Fruit fly (Drosophila melanogaster) whole organism, embryonic: Measurements from ENCODE around the gene CG34347.
A peak's percentile ranks its signal among the peaks of the same experiment; 100 is the strongest.

ENCODE experiments used
- C15 ChIP-seq: fragments of 200-800 bp; sonication (Bioruptor generic); IDR thresholded peaks from 3 replicates; pipeline ENCODE4 v1.3.6; 2022; ENCODE audit warnings: missing biosample characterization, missing genetic modification characterization
- CG10654 ChIP-seq: fragments of 200-800 bp; sonication (Bioruptor generic); optimal IDR thresholded peaks from 2 replicates; lab custom pipeline; 2016; ENCODE audit warnings: missing biosample characterization, missing genetic modification characterization
- CG11085 ChIP-seq: fragments of 200-800 bp; sonication (Bioruptor generic); IDR thresholded peaks from 2 replicates; pipeline ENCODE4 v1.3.6; 2022; ENCODE audit warnings: missing biosample characterization, missing genetic modification characterization
- CG11723 ChIP-seq: fragments of 200-800 bp; sonication (Bioruptor generic); optimal IDR thresholded peaks from 2 replicates; lab custom pipeline; 2017; ENCODE audit warnings: missing biosample characterization, mild to moderate bottlenecking, missing genetic modification characterization
- CG12299 ChIP-seq: fragments of 200-800 bp; sonication (Bioruptor generic); optimal IDR thresholded peaks from 2 replicates; lab custom pipeline; 2018; ENCODE audit warnings: missing biosample characterization, mild to moderate bottlenecking, missing genetic modification characterization
- CG1529 ChIP-seq: fragments of 200-800 bp; sonication (Bioruptor generic); optimal IDR thresholded peaks from 3 replicates; lab custom pipeline; 2018; ENCODE audit warnings: missing biosample characterization, missing genetic modification characterization
- CG1647 ChIP-seq: fragments of 200-800 bp; sonication (Bioruptor generic); optimal IDR thresholded peaks from 3 replicates; lab custom pipeline; 2016; ENCODE audit warnings: missing biosample characterization, missing genetic modification characterization
- CG16779 ChIP-seq: fragments of 200-800 bp; sonication (Bioruptor generic); IDR thresholded peaks from 2 replicates; pipeline ENCODE4 v1.3.6; 2022; ENCODE audit warnings: missing biosample characterization, missing genetic modification characterization
- CG17361 ChIP-seq: fragments of 200-800 bp; sonication (Bioruptor generic); IDR thresholded peaks from 3 replicates; pipeline ENCODE4 v1.3.6; 2022; ENCODE audit warnings: missing biosample characterization, missing genetic modification characterization
- CG18262 ChIP-seq: fragments of 200-800 bp; optimal IDR thresholded peaks from 3 replicates; lab custom pipeline; 2019; ENCODE audit warnings: missing biosample characterization, mild to moderate bottlenecking, missing genetic modification characterization, moderate library complexity
- CG2678 ChIP-seq: fragments of 200-800 bp; sonication (Bioruptor generic); optimal IDR thresholded peaks from 3 replicates; lab custom pipeline; 2019; ENCODE audit warnings: missing biosample characterization, mild to moderate bottlenecking, missing genetic modification characterization, moderate library complexity
- CG2712 ChIP-seq: fragments of 200-800 bp; optimal IDR thresholded peaks from 3 replicates; lab custom pipeline; 2019; ENCODE audit warnings: missing biosample characterization, mild to moderate bottlenecking, missing genetic modification characterization, moderate library complexity
- CG30403 ChIP-seq: fragments of 200-800 bp; sonication (Bioruptor generic); optimal IDR thresholded peaks from 3 replicates; lab custom pipeline; 2016; ENCODE audit warnings: missing biosample characterization, missing genetic modification characterization
- CG33557 ChIP-seq: fragments of 200-800 bp; sonication (Bioruptor generic); optimal IDR thresholded peaks from 2 replicates; lab custom pipeline; 2019; ENCODE audit warnings: missing biosample characterization, mild to moderate bottlenecking, missing genetic modification characterization, moderate library complexity
- CG34422 ChIP-seq: fragments of 200-800 bp; sonication (Bioruptor generic); IDR thresholded peaks from 3 replicates; pipeline ENCODE4 v1.3.6; 2022; ENCODE audit warnings: missing biosample characterization, missing genetic modification characterization
- CG3726 ChIP-seq: fragments of 200-800 bp; sonication (Bioruptor generic); IDR thresholded peaks from 3 replicates; pipeline ENCODE4, ENCODE4 v1.3.6; 2022; ENCODE audit warnings: missing biosample characterization, missing genetic modification characterization
- CG4282 ChIP-seq: fragments of 200-800 bp; sonication (Bioruptor generic); optimal IDR thresholded peaks from 2 replicates; lab custom pipeline; 2016; ENCODE audit warnings: missing biosample characterization, missing genetic modification characterization
- CG4707 ChIP-seq: fragments of 200-800 bp; sonication (Bioruptor generic); optimal IDR thresholded peaks from 2 replicates; lab custom pipeline; 2018; ENCODE audit warnings: missing biosample characterization, mild to moderate bottlenecking, missing genetic modification characterization, moderate library complexity
- CG6654 ChIP-seq: fragments of 200-800 bp; sonication (Bioruptor generic); optimal IDR thresholded peaks from 2 replicates; lab custom pipeline; 2017; ENCODE audit warnings: missing biosample characterization, mild to moderate bottlenecking, missing genetic modification characterization
- Doc3 ChIP-seq: fragments of 200-800 bp; sonication (Bioruptor generic); IDR thresholded peaks from 3 replicates; pipeline ENCODE4 v1.3.6; 2022; ENCODE audit warnings: missing biosample characterization, missing genetic modification characterization; ENCODE audit not compliant: partially characterized antibody
- Eip74EF ChIP-seq, 2 experiments: fragments of 200-800 bp in 1 of 2; fragments of >200 bp in 1 of 2; sonication (Bioruptor generic) in 1 of 2; optimal IDR thresholded peaks; 2 replicates each; lab custom pipeline; 2017 to 2019; ENCODE audit warnings: missing biosample characterization in 2 of 2, missing genetic modification characterization in 2 of 2, mild to moderate bottlenecking in 1 of 2, moderate library complexity in 1 of 2
- Ets97D ChIP-seq: fragments of 200-800 bp; sonication (Bioruptor generic); optimal IDR thresholded peaks from 3 replicates; lab custom pipeline; 2016; ENCODE audit warnings: missing biosample characterization, missing genetic modification characterization
- Gsc ChIP-seq: fragments of 200-800 bp; sonication (Bioruptor generic); IDR thresholded peaks from 2 replicates; pipeline ENCODE4 v1.3.6; 2022; ENCODE audit warnings: missing biosample characterization, missing genetic modification characterization
- HHEX ChIP-seq: fragments of 200-800 bp; sonication (Bioruptor generic); optimal IDR thresholded peaks from 3 replicates; lab custom pipeline; 2017; ENCODE audit warnings: missing biosample characterization, mild to moderate bottlenecking, missing genetic modification characterization, missing genetic modification reagents
- Hey ChIP-seq: fragments of 200-800 bp; sonication (Bioruptor generic); optimal IDR thresholded peaks from 3 replicates; lab custom pipeline; 2018; ENCODE audit warnings: missing biosample characterization, mild to moderate bottlenecking, missing genetic modification characterization
- Lpt ChIP-seq: fragments of >200 bp; optimal IDR thresholded peaks from 2 replicates; lab custom pipeline; 2018; ENCODE audit warnings: missing biosample characterization, missing genetic modification characterization
- Myb ChIP-seq: fragments of 200-800 bp; sonication (Bioruptor generic); optimal IDR thresholded peaks from 2 replicates; lab custom pipeline; 2016; ENCODE audit warnings: missing biosample characterization, missing genetic modification characterization
- Nf-YB ChIP-seq: fragments of 200-800 bp; sonication (Bioruptor generic); optimal IDR thresholded peaks from 3 replicates; lab custom pipeline; 2019; ENCODE audit warnings: missing biosample characterization, mild to moderate bottlenecking, missing genetic modification characterization, moderate library complexity
- Pdp1 ChIP-seq, 2 experiments: fragments of 200-800 bp; sonication (Bioruptor generic); optimal IDR thresholded peaks; 3 replicates each; lab custom pipeline; 2016; ENCODE audit warnings: missing biosample characterization in 2 of 2, missing genetic modification characterization in 2 of 2, mild to moderate bottlenecking in 1 of 2, moderate library complexity in 1 of 2
- Sry-δ ChIP-seq: fragments of 200-800 bp; sonication (Bioruptor generic); optimal IDR thresholded peaks from 2 replicates; lab custom pipeline; 2016; ENCODE audit warnings: missing biosample characterization, missing genetic modification characterization
- Stat92E ChIP-seq, 3 experiments: fragments of >200 bp in 2 of 3; fragments of 200-800 bp in 1 of 3; sonication (Bioruptor generic) in 1 of 3; optimal IDR thresholded peaks; 2 replicates each; lab custom pipeline; 2017 to 2019; ENCODE audit warnings: missing biosample characterization in 3 of 3, missing genetic modification characterization in 3 of 3, mild to moderate bottlenecking in 1 of 3, moderate library complexity in 1 of 3
- Xbp1 ChIP-seq: fragments of 200-800 bp; sonication (Bioruptor generic); optimal IDR thresholded peaks from 3 replicates; lab custom pipeline; 2016; ENCODE audit warnings: missing biosample characterization, mild to moderate bottlenecking, missing genetic modification characterization
- Xrp1 ChIP-seq: fragments of 200-800 bp; sonication (Bioruptor generic); IDR thresholded peaks from 2 replicates; pipeline ENCODE4 v1.3.6; 2022; ENCODE audit warnings: missing biosample characterization, missing genetic modification characterization
- al ChIP-seq: fragments of 200-800 bp; sonication (Bioruptor generic); IDR thresholded peaks from 2 replicates; pipeline ENCODE4 v1.3.6; 2022; ENCODE audit warnings: missing biosample characterization, missing genetic modification characterization
- chif ChIP-seq, 2 experiments: fragments of 200-800 bp; sonication (Bioruptor generic); optimal IDR thresholded peaks; 3 replicates each; lab custom pipeline; 2016; ENCODE audit warnings: missing biosample characterization in 2 of 2, missing genetic modification characterization in 2 of 2
- dmrt11E ChIP-seq: fragments of 200-800 bp; sonication (Bioruptor generic); optimal IDR thresholded peaks from 3 replicates; lab custom pipeline; 2018; ENCODE audit warnings: missing biosample characterization, mild to moderate bottlenecking, missing genetic modification characterization, moderate library complexity
- dysf ChIP-seq: fragments of 200-800 bp; sonication (Bioruptor generic); IDR thresholded peaks from 3 replicates; pipeline ENCODE4 v1.3.6; 2022; ENCODE audit warnings: missing biosample characterization, missing genetic modification characterization
- exex ChIP-seq: fragments of 200-800 bp; sonication (Bioruptor generic); optimal IDR thresholded peaks from 4 replicates; lab custom pipeline; 2018; ENCODE audit warnings: missing biosample characterization, mild to moderate bottlenecking, missing genetic modification characterization, moderate library complexity
- grn ChIP-seq: fragments of 200-800 bp; sonication (Bioruptor generic); optimal IDR thresholded peaks from 3 replicates; lab custom pipeline; 2017; ENCODE audit warnings: missing biosample characterization, missing genetic modification characterization
- ham ChIP-seq: fragments of 200-800 bp; sonication (Bioruptor generic); IDR thresholded peaks from 2 replicates; pipeline ENCODE4 v1.3.6; 2022; ENCODE audit warnings: missing biosample characterization, missing genetic modification characterization
- hbn ChIP-seq: fragments of 200-800 bp; sonication (Bioruptor generic); IDR thresholded peaks from 2 replicates; pipeline ENCODE4 v1.3.6; 2022; ENCODE audit warnings: missing biosample characterization, missing genetic modification characterization; ENCODE audit not compliant: partially characterized antibody
- ken ChIP-seq: fragments of 200-800 bp; sonication (Bioruptor generic); IDR thresholded peaks from 3 replicates; pipeline ENCODE4 v1.3.6; 2022; ENCODE audit warnings: missing biosample characterization, missing genetic modification characterization
- lab ChIP-seq: fragments of 200-800 bp; sonication (Bioruptor generic); optimal IDR thresholded peaks from 3 replicates; lab custom pipeline; 2017; ENCODE audit warnings: missing biosample characterization, missing genetic modification characterization, mild to moderate bottlenecking, moderate library complexity, missing genetic modification reagents
- maf-S ChIP-seq: fragments of 200-800 bp; sonication (Bioruptor generic); optimal IDR thresholded peaks from 2 replicates; lab custom pipeline; 2016; ENCODE audit warnings: missing biosample characterization, missing genetic modification characterization
- mirr ChIP-seq: fragments of 200-800 bp; sonication (Bioruptor generic); optimal IDR thresholded peaks from 3 replicates; lab custom pipeline; 2018; ENCODE audit warnings: missing biosample characterization, mild to moderate bottlenecking, missing genetic modification characterization
- nom ChIP-seq: fragments of 200-800 bp; sonication (Bioruptor generic); optimal IDR thresholded peaks from 2 replicates; lab custom pipeline; 2017; ENCODE audit warnings: missing biosample characterization, missing genetic modification characterization, mild to moderate bottlenecking, moderate library complexity, missing genetic modification reagents
- p53 ChIP-seq: fragments of 200-800 bp; sonication (Bioruptor generic); optimal IDR thresholded peaks from 2 replicates; lab custom pipeline; 2016; ENCODE audit warnings: missing biosample characterization, missing genetic modification characterization
- pnt ChIP-seq: fragments of 200-800 bp; sonication (Bioruptor generic); optimal IDR thresholded peaks from 3 replicates; lab custom pipeline; 2016; ENCODE audit warnings: missing biosample characterization, missing genetic modification characterization
- row ChIP-seq: fragments of 200-800 bp; sonication (Bioruptor generic); IDR thresholded peaks from 3 replicates; pipeline ENCODE4 v1.3.6; 2022; ENCODE audit warnings: missing biosample characterization, missing genetic modification characterization
- sim ChIP-seq: fragments of 200-800 bp; sonication (Bioruptor generic); IDR thresholded peaks from 2 replicates; pipeline ENCODE4 v1.3.6; 2022; ENCODE audit warnings: missing biosample characterization, missing genetic modification characterization
- slou ChIP-seq: fragments of 200-800 bp; sonication (Bioruptor generic); optimal IDR thresholded peaks from 3 replicates; lab custom pipeline; 2016; ENCODE audit warnings: missing biosample characterization, missing genetic modification characterization
- toy ChIP-seq: fragments of 200-800 bp; sonication (Bioruptor generic); IDR thresholded peaks from 2 replicates; pipeline ENCODE4 v1.3.6; 2022; ENCODE audit warnings: missing biosample characterization, missing genetic modification characterization

The CG34347 gene

dm6 chr3R:31306454-31306853, 4.5 kb upstream of the CG34347 start (continued):
- TF ChIP-seq CG2678 (tag; lab: Kevin White, UChicago) (peak; percentile 47), ham (GFP tag; lab: Robert Waterston, UW) (no peak), exex (tag; lab: Kevin White, UChicago) (peak; percentile 79), CG3726 (GFP tag; lab: Robert Waterston, UW) (no peak), CG12299 (tag; lab: Kevin White, UChicago) (no peak), CG11085 (GFP tag; lab: Robert Waterston, UW) (no peak), Ets97D (no peak), nom (GFP tag; lab: Kevin White, UChicago) (no peak), al (GFP tag; lab: Robert Waterston, UW) (no peak), row (peak; percentile 52), hbn (GFP tag; lab: Robert Waterston, UW) (no peak), CG4282 (no peak), CG1647 (GFP tag; lab: Kevin White, UChicago) (no peak), lab (GFP tag; lab: Kevin White, UChicago) (peak; percentile 39), Nf-YB (no peak), Xrp1 (GFP tag; lab: Robert Waterston, UW) (no peak), Pdp1 (GFP tag; optimal IDR thresholded peaks at IDR 0.05; lab: Kevin White, UChicago) (no peak), Stat92E (GFP tag; optimal IDR thresholded peaks at IDR 0.05; lab: Kevin White, UChicago) (no peak), CG4707 (GFP tag; lab: Kevin White, UChicago) (no peak), p53 (no peak), pnt (GFP tag; lab: Kevin White, UChicago) (no peak), Myb (GFP tag; lab: Kevin White, UChicago) (no peak), chif (GFP tag; optimal IDR thresholded peaks at IDR 0.05; lab: Kevin White, UChicago) (no peak), Hey (no peak), CG16779 (GFP tag; lab: Robert Waterston, UW) (no peak), CG17361 (GFP tag; lab: Robert Waterston, UW) (no peak), dmrt11E (tag; lab: Kevin White, UChicago) (no peak), grn (GFP tag; lab: Kevin White, UChicago) (peak; percentile 3), HHEX (GFP tag; lab: Kevin White, UChicago) (no peak), CG11723 (no peak), Doc3 (no peak), toy (GFP tag; lab: Robert Waterston, UW) (no peak), CG18262 (tag; lab: Kevin White, UChicago) (no peak), CG30403 (GFP tag; lab: Kevin White, UChicago) (no peak), sim (GFP tag; lab: Robert Waterston, UW) (no peak), CG2712 (tag; lab: Kevin White, UChicago) (peak; percentile 18), Lpt (no peak), Sry-δ (GFP tag; lab: Kevin White, UChicago) (no peak), C15 (GFP tag; lab: Robert Waterston, UW) (no peak), dysf (GFP tag; lab: Robert Waterston, UW) (no peak), CG10654 (GFP tag; lab: Kevin White, UChicago) (no peak), CG33557 (GFP tag; lab: Kevin White, UChicago) (no peak), Eip74EF (GFP tag; optimal IDR thresholded peaks at IDR 0.05; lab: Kevin White, UChicago) (no peak), Gsc (no peak), Xbp1 (GFP tag; lab: Kevin White, UChicago) (no peak), maf-S (GFP tag; lab: Kevin White, UChicago) (no peak), CG6654 (GFP tag; lab: Kevin White, UChicago) (no peak), ken (GFP tag; lab: Robert Waterston, UW) (no peak), mirr (GFP tag; lab: Kevin White, UChicago) (peak; percentile 37), CG1529 (GFP tag; lab: Kevin White, UChicago) (no peak), CG34422 (GFP tag; lab: Robert Waterston, UW) (no peak), slou (GFP tag; lab: Kevin White, UChicago) (no peak)
